Worm (Caenorhabditis elegans): ENCODE results near the gene ttc-37.

ttc-37 gene

ce11 chrV:5237116-5237515 is 32.8 kb downstream of the ttc-37 start, which contains the start of gene cest-35.2:
cest-35.2 (minus strand) TSS chrV:5237216.
- no peak for TF ChIP-seq tbx-37 (GFP tag; conservative IDR thresholded peaks at IDR 0.05)
- TF ChIP-seq ceh-36 (tag; optimal IDR thresholded peaks at IDR 0.05) = no peak
- no peak for TF ChIP-seq F13C5.2 (tag; optimal IDR thresholded peaks at IDR 0.05)
- TF ChIP-seq tbx-11 (GFP tag; IDR thresholded peaks at IDR 0.05) = no peak
- no peak for TF ChIP-seq ama-1 (optimal IDR thresholded peaks at IDR 0.05)
- TF ChIP-seq ets-7 (tag; optimal IDR thresholded peaks at IDR 0.05) = no peak
- no peak for TF ChIP-seq aly-1 (tag; optimal IDR thresholded peaks at IDR 0.05)

DNA sequence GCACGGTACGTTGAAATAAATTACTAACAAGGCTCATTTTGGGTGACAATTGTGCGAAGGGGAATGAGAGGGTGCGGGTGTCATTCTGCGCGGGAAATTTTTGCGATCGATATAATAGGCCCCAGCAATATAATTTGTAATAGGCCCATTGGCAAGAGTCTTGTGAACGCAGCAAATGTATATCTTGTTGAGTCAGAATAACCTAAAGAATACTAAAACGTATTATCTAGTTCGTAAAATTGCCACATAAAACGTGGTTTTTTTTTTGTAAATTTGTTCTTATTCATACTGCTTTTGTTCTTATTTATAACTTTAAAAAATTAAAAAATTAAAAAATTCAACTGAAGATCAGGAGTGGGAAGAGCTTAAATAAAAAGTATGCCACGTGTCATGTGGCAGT is 35.1 kb downstream of the ttc-37 start, which contains the start of gene C52A10.3:
C52A10.3 (minus strand) TSS at position 101 of the 400 bp plus-strand sequence.
- TF ChIP-seq ets-7 (tag; optimal IDR thresholded peaks at IDR 0.05) = no peak
- TF ChIP-seq ceh-36 (tag; optimal IDR thresholded peaks at IDR 0.05) = no peak
- TF ChIP-seq hnd-1 (tag; optimal IDR thresholded peaks at IDR 0.05) = no peak
- TF ChIP-seq ama-1 (optimal IDR thresholded peaks at IDR 0.05) = no peak
- no peak for TF ChIP-seq tbx-37 (GFP tag; conservative IDR thresholded peaks at IDR 0.05)
- TF ChIP-seq hmbx-1 (tag; optimal IDR thresholded peaks at IDR 0.05) = no peak
- no peak for TF ChIP-seq ceh-13 (GFP tag; optimal IDR thresholded peaks at IDR 0.05)
- no peak for TF ChIP-seq F13C5.2 (tag; optimal IDR thresholded peaks at IDR 0.05)
- TF ChIP-seq hmg-4 (GFP tag; optimal IDR thresholded peaks at IDR 0.05) = no peak
- TF ChIP-seq pes-1 (GFP tag; IDR thresholded peaks at IDR 0.05) = no peak
- TF ChIP-seq B0310.2 (tag; optimal IDR thresholded peaks at IDR 0.05) = no peak
- TF ChIP-seq aly-1 (tag; optimal IDR thresholded peaks at IDR 0.05) = no peak
- TF ChIP-seq scrt-1 (GFP tag; IDR thresholded peaks at IDR 0.05) = no peak
- TF ChIP-seq tbx-11 (GFP tag; IDR thresholded peaks at IDR 0.05) = no peak
- TF ChIP-seq flt-1 (GFP tag; IDR thresholded peaks at IDR 0.05) = no peak
- TF ChIP-seq sea-1 (GFP tag; conservative IDR thresholded peaks at IDR 0.05) = no peak
- no peak for TF ChIP-seq tra-4 (tag; optimal IDR thresholded peaks at IDR 0.05)

ce11 chrV:5239903-5240302 is 35.6 kb downstream of the ttc-37 start, which contains the start of gene B0238.15:
B0238.15 (plus strand) TSS chrV:5240203.
- TF ChIP-seq hmbx-1 (tag; optimal IDR thresholded peaks at IDR 0.05) (no peak), B0310.2 (tag; optimal IDR thresholded peaks at IDR 0.05) (no peak), flt-1 (GFP tag; IDR thresholded peaks at IDR 0.05) (no peak), aly-1 (tag; optimal IDR thresholded peaks at IDR 0.05) (no peak), ama-1 (optimal IDR thresholded peaks at IDR 0.05) (no peak), tbx-11 (GFP tag; IDR thresholded peaks at IDR 0.05) (no peak), tbx-37 (GFP tag; conservative IDR thresholded peaks at IDR 0.05) (no peak), pes-1 (GFP tag; IDR thresholded peaks at IDR 0.05) (no peak), sea-1 (GFP tag; conservative IDR thresholded peaks at IDR 0.05) (no peak), ets-7 (tag; optimal IDR thresholded peaks at IDR 0.05) (no peak), hnd-1 (tag; optimal IDR thresholded peaks at IDR 0.05) (no peak), hmg-4 (GFP tag; optimal IDR thresholded peaks at IDR 0.05) (no peak), ceh-36 (tag; optimal IDR thresholded peaks at IDR 0.05) (no peak)

DNA sequence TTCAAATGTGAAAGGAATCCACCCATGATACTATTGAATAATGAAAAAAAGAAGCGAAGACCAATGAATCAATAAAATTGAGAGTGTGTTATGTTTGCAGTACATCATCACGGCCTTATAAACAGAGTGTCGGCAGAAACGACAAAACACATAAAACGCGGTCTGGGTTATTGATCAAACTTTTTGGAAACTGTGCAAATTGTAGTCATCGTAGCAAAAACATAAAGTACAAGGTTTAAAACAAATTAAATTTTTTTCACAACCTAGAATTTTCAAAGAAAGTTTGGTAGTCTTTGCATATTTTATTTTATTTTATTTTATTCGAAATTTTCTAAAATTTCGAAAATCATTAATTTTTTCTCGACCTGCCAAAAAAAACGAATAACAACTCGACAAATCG is 38.8 kb downstream of the ttc-37 start, which contains the start of gene cest-35.1:
cest-35.1 (minus strand) TSS at position 101 of the 400 bp plus-strand sequence.
- no peak for TF ChIP-seq F13C5.2 (tag; optimal IDR thresholded peaks at IDR 0.05)
- TF ChIP-seq ets-7 (tag; optimal IDR thresholded peaks at IDR 0.05) = no peak
- no peak for TF ChIP-seq sea-1 (GFP tag; conservative IDR thresholded peaks at IDR 0.05)
- no peak for TF ChIP-seq ama-1 (optimal IDR thresholded peaks at IDR 0.05)
- TF ChIP-seq tra-4 (tag; optimal IDR thresholded peaks at IDR 0.05) = no peak
- TF ChIP-seq hmg-4 (GFP tag; optimal IDR thresholded peaks at IDR 0.05) = no peak
- TF ChIP-seq hmbx-1 (tag; optimal IDR thresholded peaks at IDR 0.05) = no peak
- TF ChIP-seq ceh-36 (tag; optimal IDR thresholded peaks at IDR 0.05) = no peak
- TF ChIP-seq tbx-37 (GFP tag; conservative IDR thresholded peaks at IDR 0.05) = no peak
- no peak for TF ChIP-seq tbx-11 (GFP tag; IDR thresholded peaks at IDR 0.05)
- TF ChIP-seq ceh-13 (GFP tag; optimal IDR thresholded peaks at IDR 0.05) = no peak
- TF ChIP-seq hnd-1 (tag; optimal IDR thresholded peaks at IDR 0.05) = no peak
- no peak for TF ChIP-seq flt-1 (GFP tag; IDR thresholded peaks at IDR 0.05)
- no peak for TF ChIP-seq pes-1 (GFP tag; IDR thresholded peaks at IDR 0.05)

DNA sequence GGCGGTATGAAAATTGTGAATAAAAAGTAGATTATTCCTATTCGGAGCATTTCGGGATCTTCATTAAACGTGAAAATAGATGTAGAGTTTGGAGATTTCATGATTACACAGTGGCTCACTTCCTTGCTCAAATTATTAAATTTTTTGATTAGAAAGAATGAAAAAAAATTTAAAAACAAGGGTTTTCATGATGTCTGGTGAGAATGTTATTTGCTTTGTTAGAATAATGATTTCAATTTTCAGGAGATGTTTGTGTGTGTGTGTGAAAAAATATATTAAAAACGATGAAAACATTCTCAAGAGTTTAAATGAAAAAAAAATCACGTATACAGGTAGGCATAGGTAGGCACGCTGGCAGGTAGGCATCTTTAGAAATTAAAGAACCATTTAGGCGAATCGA is 47.7 kb downstream of the ttc-37 start, which contains the start of gene srt-68:
srt-68 (minus strand) TSS at position 101 of the 400 bp plus-strand sequence.
- TF ChIP-seq flt-1 (GFP tag; IDR thresholded peaks at IDR 0.05) = no peak
- no peak for TF ChIP-seq B0310.2 (tag; optimal IDR thresholded peaks at IDR 0.05)
- no peak for TF ChIP-seq tbx-37 (GFP tag; conservative IDR thresholded peaks at IDR 0.05)
- no peak for TF ChIP-seq pes-1 (GFP tag; IDR thresholded peaks at IDR 0.05)
- no peak for TF ChIP-seq ets-7 (tag; optimal IDR thresholded peaks at IDR 0.05)
- no peak for TF ChIP-seq ceh-36 (tag; optimal IDR thresholded peaks at IDR 0.05)
- no peak for TF ChIP-seq aly-1 (tag; optimal IDR thresholded peaks at IDR 0.05)
- no peak for TF ChIP-seq tbx-11 (GFP tag; IDR thresholded peaks at IDR 0.05)
- TF ChIP-seq hnd-1 (tag; optimal IDR thresholded peaks at IDR 0.05) = no peak
- TF ChIP-seq hmbx-1 (tag; optimal IDR thresholded peaks at IDR 0.05) = no peak
- no peak for TF ChIP-seq F13C5.2 (tag; optimal IDR thresholded peaks at IDR 0.05)
- no peak for TF ChIP-seq ceh-13 (GFP tag; optimal IDR thresholded peaks at IDR 0.05)
- no peak for TF ChIP-seq scrt-1 (GFP tag; IDR thresholded peaks at IDR 0.05)
- no peak for TF ChIP-seq hmg-4 (GFP tag; optimal IDR thresholded peaks at IDR 0.05)
- TF ChIP-seq sea-1 (GFP tag; conservative IDR thresholded peaks at IDR 0.05) = no peak
- TF ChIP-seq tra-4 (tag; optimal IDR thresholded peaks at IDR 0.05) = no peak
- TF ChIP-seq ama-1 (optimal IDR thresholded peaks at IDR 0.05) = no peak

- no peak for TF ChIP-seq scrt-1 (GFP tag; IDR thresholded peaks at IDR 0.05)
- no peak for TF ChIP-seq F13C5.2 (tag; optimal IDR thresholded peaks at IDR 0.05)
- no peak for TF ChIP-seq ceh-13 (GFP tag; optimal IDR thresholded peaks at IDR 0.05)
- no peak for TF ChIP-seq aly-1 (tag; optimal IDR thresholded peaks at IDR 0.05)
- no peak for TF ChIP-seq flt-1 (GFP tag; IDR thresholded peaks at IDR 0.05)
- no peak for TF ChIP-seq sea-1 (GFP tag; conservative IDR thresholded peaks at IDR 0.05)
- TF ChIP-seq ama-1 (optimal IDR thresholded peaks at IDR 0.05) = no peak
- no peak for TF ChIP-seq B0310.2 (tag; optimal IDR thresholded peaks at IDR 0.05)
- no peak for TF ChIP-seq ets-7 (tag; optimal IDR thresholded peaks at IDR 0.05)
- no peak for TF ChIP-seq pes-1 (GFP tag; IDR thresholded peaks at IDR 0.05)
- no peak for TF ChIP-seq hmg-4 (GFP tag; optimal IDR thresholded peaks at IDR 0.05)
- no peak for TF ChIP-seq hmbx-1 (tag; optimal IDR thresholded peaks at IDR 0.05)
- TF ChIP-seq hnd-1 (tag; optimal IDR thresholded peaks at IDR 0.05) = no peak
- TF ChIP-seq ceh-36 (tag; optimal IDR thresholded peaks at IDR 0.05) = no peak
- no peak for TF ChIP-seq tbx-11 (GFP tag; IDR thresholded peaks at IDR 0.05)
Observed at ce11 chrV:5257358-5257757, 53.1 kb downstream of the ttc-37 start, which contains the start of gene srt-67. srt-67 (minus strand) TSS chrV:5257458.

DNA sequence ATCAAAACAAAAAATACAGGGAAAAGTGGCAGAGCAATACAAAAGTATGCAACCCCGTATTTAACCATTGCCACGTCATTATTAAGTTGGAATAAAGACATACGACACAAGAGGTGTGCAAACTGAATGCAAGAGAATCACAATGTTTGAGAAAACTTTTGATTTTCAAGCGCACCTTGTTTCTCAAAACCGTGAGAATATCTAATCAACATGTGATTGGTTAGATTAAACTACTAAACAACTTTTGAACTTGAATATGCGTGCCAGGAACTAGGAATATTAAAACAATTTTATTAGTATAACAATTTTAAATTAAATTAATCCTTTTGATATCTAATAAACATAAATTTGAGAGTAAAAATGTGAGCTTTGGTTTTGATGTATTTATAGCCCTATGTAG is 55.2 kb downstream of the ttc-37 start, which contains the start of gene srt-70:
srt-70 (minus strand) TSS at position 101 of the 400 bp plus-strand sequence.
- TF ChIP-seq ets-7 (tag; optimal IDR thresholded peaks at IDR 0.05) (no peak), ceh-13 (GFP tag; optimal IDR thresholded peaks at IDR 0.05) (no peak)
